Fruit fly (Drosophila melanogaster) whole organism, pupa: ENCODE results near the gene Hph.
A peak's percentile ranks its signal among the peaks of the same experiment; 100 is the strongest.

Source experiments
- CG12605 ChIP-seq: fragments of 200-800 bp; sonication (Bioruptor generic); IDR thresholded peaks from 2 replicates; pipeline ENCODE4 v1.3.6; 2022; ENCODE audit warnings: missing biosample characterization, missing genetic modification characterization
- CG13204 ChIP-seq: fragments of 200-800 bp; sonication (Bioruptor generic); optimal IDR thresholded peaks from 2 replicates; lab custom pipeline; 2018; ENCODE audit warnings: missing biosample characterization, mild to moderate bottlenecking, missing genetic modification characterization, moderate library complexity
- CG4496 ChIP-seq: fragments of 200-800 bp; sonication (Bioruptor generic); IDR thresholded peaks from 3 replicates; pipeline ENCODE4 v1.3.6; 2022; ENCODE audit warnings: missing biosample characterization, missing genetic modification characterization
- CG8159 ChIP-seq: fragments of 200-800 bp; sonication (Bioruptor generic); optimal IDR thresholded peaks from 3 replicates; lab custom pipeline; 2018; ENCODE audit warnings: missing biosample characterization, mild to moderate bottlenecking, missing genetic modification characterization, moderate library complexity
- D1 ChIP-seq: fragments of 200-800 bp; sonication (Bioruptor generic); optimal IDR thresholded peaks from 2 replicates; lab custom pipeline; 2018; ENCODE audit warnings: missing biosample characterization, mild to moderate bottlenecking, missing genetic modification characterization, moderate library complexity
- EcR ChIP-seq: fragments of 200-800 bp; sonication (Bioruptor generic); optimal IDR thresholded peaks from 3 replicates; lab custom pipeline; 2019; ENCODE audit warnings: missing biosample characterization, missing genetic modification characterization, mild to moderate bottlenecking, moderate library complexity, missing genetic modification reagents
- Ets98B ChIP-seq: fragments of 200-800 bp; sonication (Bioruptor generic); IDR thresholded peaks from 2 replicates; pipeline ENCODE4 v1.3.6; 2022; ENCODE audit warnings: missing biosample characterization, missing genetic modification characterization
- Pif1A ChIP-seq: fragments of 200-800 bp; sonication (Bioruptor generic); optimal IDR thresholded peaks from 3 replicates; lab custom pipeline; 2016; ENCODE audit warnings: missing biosample characterization, missing genetic modification characterization
- Snoo ChIP-seq: fragments of 200-800 bp; sonication (Bioruptor generic); optimal IDR thresholded peaks from 3 replicates; lab custom pipeline; 2017; ENCODE audit warnings: missing biosample characterization, mild to moderate bottlenecking, missing genetic modification characterization, inconsistent platforms
- fd96Ca ChIP-seq: fragments of 200-800 bp; sonication (Bioruptor generic); IDR thresholded peaks from 3 replicates; pipeline ENCODE4 v1.3.6; 2022; ENCODE audit warnings: missing biosample characterization, missing genetic modification characterization
- rn ChIP-seq: fragments of 200-800 bp; sonication (Bioruptor generic); IDR thresholded peaks from 2 replicates; pipeline ENCODE4 v1.3.6; 2022; ENCODE audit warnings: missing biosample characterization, missing genetic modification characterization

DNA sequence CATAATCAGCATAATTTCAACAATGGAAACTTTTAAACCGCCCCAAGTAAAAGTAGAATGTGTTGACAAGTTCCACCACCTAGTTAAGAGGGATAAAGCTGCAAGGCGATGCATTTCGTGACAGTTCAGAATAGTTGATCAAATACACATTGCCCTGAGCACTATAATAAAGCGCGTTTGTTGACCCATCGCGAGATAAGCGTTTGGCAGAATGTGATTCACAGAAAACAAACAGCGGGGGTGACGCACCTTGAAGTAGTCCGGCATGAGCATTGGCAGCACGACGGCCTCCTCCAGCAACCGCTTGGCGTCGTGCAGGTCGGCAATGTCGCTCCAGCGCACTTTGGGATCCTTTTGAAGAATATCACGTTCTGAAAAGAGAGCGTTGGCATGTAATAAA is 27.4 kb upstream of the Hph start:
- TF ChIP-seq fd96Ca (GFP tag; lab: Robert Waterston, UW): no peak
- TF ChIP-seq EcR: peak; percentile 14
- TF ChIP-seq CG4496 (GFP tag; lab: Robert Waterston, UW): no peak
- TF ChIP-seq Ets98B (GFP tag; lab: Robert Waterston, UW): no peak
- no peak for TF ChIP-seq rn
- no peak for TF ChIP-seq CG8159
- TF ChIP-seq D1 (tag; lab: Kevin White, UChicago): no peak
- no peak for TF ChIP-seq CG13204
- TF ChIP-seq Snoo (tag; lab: Kevin White, UChicago): no peak
- TF ChIP-seq Pif1A (GFP tag; lab: Kevin White, UChicago): no peak
- no peak for TF ChIP-seq CG12605 (GFP tag; lab: Robert Waterston, UW)
